Worm (Caenorhabditis elegans): ENCODE results near the gene gst-17.

- TF ChIP-seq unc-130 (GFP tag; optimal IDR thresholded peaks at IDR 0.05): no peak
- no peak for TF ChIP-seq dox-1 (GFP tag; IDR thresholded peaks at IDR 0.05)
- TF ChIP-seq unc-62 (GFP tag; optimal IDR thresholded peaks at IDR 0.05): no peak
- TF ChIP-seq B0035.1 (tag; optimal IDR thresholded peaks at IDR 0.05): no peak
- no peak for TF ChIP-seq akir-1 (GFP tag; optimal IDR thresholded peaks at IDR 0.05)
Observed at ce11 chrII:13630690-13631089, at the start of gene gst-17, which contains the start of gene gst-18.
